Worm (Caenorhabditis elegans): ENCODE results near the gene edg-1.

Gene edg-1

ce11 chrIV:11363806-11364562 is 43.4 kb downstream of the edg-1 start:
- TF ChIP-seq hmbx-1 (tag; optimal IDR thresholded peaks at IDR 0.05): no peak
- TF ChIP-seq flt-1 (GFP tag; IDR thresholded peaks at IDR 0.05): no peak
- no peak for TF ChIP-seq tbx-11 (GFP tag; IDR thresholded peaks at IDR 0.05)

- TF ChIP-seq pes-1 (GFP tag; IDR thresholded peaks at IDR 0.05) (no peak), ceh-36 (tag; optimal IDR thresholded peaks at IDR 0.05) (no peak), tbx-11 (GFP tag; IDR thresholded peaks at IDR 0.05) (no peak), tra-4 (tag; optimal IDR thresholded peaks at IDR 0.05) (no peak), tbx-37 (GFP tag; conservative IDR thresholded peaks at IDR 0.05) (no peak), hnd-1 (tag; optimal IDR thresholded peaks at IDR 0.05) (no peak), hmbx-1 (tag; optimal IDR thresholded peaks at IDR 0.05) (no peak), ets-7 (tag; optimal IDR thresholded peaks at IDR 0.05) (no peak), hmg-4 (GFP tag; optimal IDR thresholded peaks at IDR 0.05) (no peak), ceh-13 (GFP tag; optimal IDR thresholded peaks at IDR 0.05) (no peak), scrt-1 (GFP tag; IDR thresholded peaks at IDR 0.05) (no peak), flt-1 (GFP tag; IDR thresholded peaks at IDR 0.05) (no peak), B0310.2 (tag; optimal IDR thresholded peaks at IDR 0.05) (no peak)
Measured at ce11 chrIV:11371645-11372044, 51.0 kb downstream of the edg-1 start, which contains the start of gene sec-31. sec-31 (minus strand) TSS chrIV:11371792.

DNA sequence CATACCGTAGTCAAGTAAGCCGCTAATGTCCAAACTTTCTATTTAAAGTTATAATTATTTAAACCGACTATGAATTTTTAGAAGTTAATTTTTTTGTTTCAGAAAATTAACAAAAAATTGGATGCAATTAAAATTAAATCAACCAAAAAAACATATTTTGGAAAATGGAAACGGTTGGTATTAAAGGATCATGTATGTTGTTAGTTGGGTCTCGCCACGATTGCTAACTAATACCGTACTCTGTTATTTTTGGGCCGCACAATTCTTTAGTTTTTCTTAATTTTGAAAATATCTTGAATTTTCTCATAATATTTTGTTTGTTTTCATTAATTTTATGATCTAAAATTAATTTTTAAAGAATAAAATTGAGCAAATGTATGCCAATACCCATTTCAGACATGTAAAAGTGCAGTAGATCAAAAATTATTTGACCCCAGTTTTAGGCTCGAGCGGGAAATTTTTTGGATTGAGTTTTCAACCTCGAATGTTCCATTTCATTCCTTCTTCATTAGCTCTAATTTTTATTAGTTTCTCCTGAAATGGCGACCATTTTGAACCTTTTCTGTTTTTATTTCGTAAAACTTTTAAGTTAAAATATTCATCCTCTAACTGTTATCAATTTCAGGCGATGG is 51.9 kb downstream of the edg-1 start, which contains the start of gene cbd-1:
TSS of gene cbd-1 (plus strand) at position 626 of the 632 bp plus-strand sequence.
- no peak for TF ChIP-seq hnd-1 (tag; optimal IDR thresholded peaks at IDR 0.05)
- TF ChIP-seq ceh-13 (GFP tag; optimal IDR thresholded peaks at IDR 0.05): no peak
- TF ChIP-seq sea-1 (GFP tag; conservative IDR thresholded peaks at IDR 0.05): no peak
- TF ChIP-seq flt-1 (GFP tag; IDR thresholded peaks at IDR 0.05): no peak
- no peak for TF ChIP-seq B0310.2 (tag; optimal IDR thresholded peaks at IDR 0.05)
- no peak for TF ChIP-seq aly-1 (tag; optimal IDR thresholded peaks at IDR 0.05)
- no peak for TF ChIP-seq ets-7 (tag; optimal IDR thresholded peaks at IDR 0.05)
